Worm (Caenorhabditis elegans) whole organism, young adult: ENCODE results near the gene ZK377.15.

ENCODE experiments used
- B0019.2 ChIP-seq: fragments of 200-800 bp; sonication (Bioruptor generic); conservative IDR thresholded peaks from 2 replicates; pipeline ENCODE4 v1.3.6; 2022; ENCODE audit warnings: missing genetic modification reagents, missing genetic modification characterization, missing compliant biosample characterization
- ccch-3 ChIP-seq: fragments of 200-800 bp; sonication (Bioruptor generic); optimal IDR thresholded peaks from 2 replicates; lab custom pipeline; 2018; ENCODE audit warnings: mild to moderate bottlenecking, missing genetic modification characterization, missing compliant biosample characterization
- die-1 ChIP-seq: sonication (generic microtip); optimal IDR thresholded peaks from 2 replicates; lab custom pipeline; 2016; ENCODE audit warnings: missing genotype, mild to moderate bottlenecking, missing genetic modification characterization, missing compliant biosample characterization
- dox-1 ChIP-seq: fragments of 200-800 bp; sonication (Bioruptor generic); IDR thresholded peaks from 2 replicates; pipeline ENCODE4 v1.3.6; 2022; ENCODE audit warnings: missing genetic modification reagents, missing genetic modification characterization, missing compliant biosample characterization
- dpl-1 ChIP-seq: fragments of 150-350 bp; optimal IDR thresholded peaks from 2 replicates; lab custom pipeline; 2014; ENCODE audit warnings: missing biosample characterization, missing genetic modification reagents, missing genetic modification characterization
- nfyb-1 ChIP-seq: fragments of 200-800 bp; sonication (Bioruptor generic); IDR thresholded peaks from 2 replicates; pipeline ENCODE4 v1.3.6; 2022; ENCODE audit warnings: missing genetic modification reagents, missing genetic modification characterization, missing compliant biosample characterization
- rec-8 ChIP-seq, 2 experiments: sonication (generic microtip); optimal IDR thresholded peaks; 2 replicates each; lab custom pipeline; 2016; ENCODE audit warnings: mild to moderate bottlenecking in 2 of 2, missing genetic modification characterization in 2 of 2, missing genetic modification reagents in 2 of 2, missing genotype in 2 of 2, missing biosample characterization in 1 of 2, missing compliant biosample characterization in 1 of 2, moderate library complexity in 1 of 2

DNA sequence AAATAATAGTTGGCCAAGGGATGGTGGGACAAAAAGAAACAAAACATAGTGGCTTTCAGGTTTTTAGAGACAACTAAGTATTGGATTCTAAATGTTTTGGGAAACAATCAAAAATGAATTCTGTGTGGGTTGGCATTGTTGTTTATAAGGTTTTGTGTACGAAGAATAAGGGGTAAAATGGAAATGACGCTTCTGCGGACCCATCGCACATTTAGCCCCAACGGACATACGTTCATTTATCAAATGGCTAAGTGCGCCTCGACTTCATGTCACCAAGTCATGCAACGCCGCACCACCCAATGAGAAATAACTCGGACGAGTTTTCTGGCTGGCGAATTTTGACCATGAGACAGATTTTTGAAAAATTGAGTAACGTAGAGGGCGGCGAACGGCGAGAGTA is 4.6 kb upstream of the ZK377.15 start:
- no peak for TF ChIP-seq dox-1 (GFP tag; lab: Robert Waterston, UW)
- TF ChIP-seq ccch-3 (GFP tag; lab: Kevin White, UChicago): no peak
- TF ChIP-seq nfyb-1 (GFP tag; lab: Robert Waterston, UW): no peak
- TF ChIP-seq B0019.2 (GFP tag; lab: Robert Waterston, UW): no peak
- TF ChIP-seq die-1 (tag; lab: Kevin White, UChicago): no peak
- no peak for TF ChIP-seq dpl-1 (GFP tag; lab: Kevin White, UChicago)
- TF ChIP-seq rec-8 (tag; optimal IDR thresholded peaks at IDR 0.05; lab: Kevin White, UChicago): no peak
